Worm (Caenorhabditis elegans) whole organism, L1 larva: ENCODE measurements around the gene fbxa-2.

Experiments used
- ceh-82 ChIP-seq, 3 experiments: fragments of 150-350 bp in 1 of 3; sonication (generic microtip) in 2 of 3; optimal IDR thresholded peaks; 2 replicates each; lab custom pipeline; 2014 to 2017; ENCODE audit warnings: missing biosample characterization in 3 of 3, missing genetic modification characterization in 3 of 3
- efl-1 ChIP-seq, 4 experiments: fragments of 150-350 bp; optimal IDR thresholded peaks in 3 of 4; peaks in 1 of 4; 1 replicate in 1 of 4; 2 replicates in 3 of 4; lab custom pipeline; 2014; ENCODE audit warnings: missing biosample characterization in 2 of 4, missing genetic modification characterization in 2 of 4, missing genetic modification reagents in 2 of 4
- elt-2 ChIP-seq: sonication (generic microtip); optimal IDR thresholded peaks from 2 replicates; lab custom pipeline; 2016; ENCODE audit warnings: missing genetic modification characterization, mild to moderate bottlenecking, inconsistent platforms, missing compliant biosample characterization, missing genetic modification reagents
- fkh-4 ChIP-seq: sonication (generic microtip); optimal IDR thresholded peaks from 2 replicates; lab custom pipeline; 2016; ENCODE audit warnings: missing compliant biosample characterization, missing genetic modification characterization, borderline replicate concordance
- hlh-17 ChIP-seq: fragments of 200-800 bp; sonication (Bioruptor generic); optimal IDR thresholded peaks from 2 replicates; lab custom pipeline; 2018; ENCODE audit warnings: missing genetic modification characterization, mild to moderate bottlenecking, missing compliant biosample characterization, moderate library complexity, borderline replicate concordance
- lsy-2 ChIP-seq, 2 experiments: fragments of 150-350 bp; optimal IDR thresholded peaks; 2 replicates each; lab custom pipeline; 2014; ENCODE audit warnings: missing biosample characterization in 2 of 2, missing genetic modification characterization in 2 of 2
- nhr-11 ChIP-seq: fragments of 150-350 bp; optimal IDR thresholded peaks from 2 replicates; lab custom pipeline; 2014; ENCODE audit warnings: missing biosample characterization, missing genetic modification characterization
- nhr-12 ChIP-seq: sonication (generic microtip); optimal IDR thresholded peaks from 2 replicates; lab custom pipeline; 2017; ENCODE audit warnings: missing biosample characterization, missing genetic modification characterization
- nhr-20 ChIP-seq: sonication (generic microtip); optimal IDR thresholded peaks from 2 replicates; lab custom pipeline; 2016; ENCODE audit warnings: mild to moderate bottlenecking, missing genetic modification characterization, missing compliant biosample characterization
- nhr-237 ChIP-seq: fragments of 150-350 bp; optimal IDR thresholded peaks from 2 replicates; lab custom pipeline; 2014; ENCODE audit warnings: missing biosample characterization, missing genetic modification characterization
- pax-3 ChIP-seq: fragments of 200-800 bp; sonication (Bioruptor generic); optimal IDR thresholded peaks from 2 replicates; lab custom pipeline; 2018; ENCODE audit warnings: mild to moderate bottlenecking, missing genetic modification characterization, moderate library complexity, missing compliant biosample characterization
- pqm-1 ChIP-seq: sonication (generic microtip); optimal IDR thresholded peaks from 3 replicates; lab custom pipeline; 2017; ENCODE audit warnings: missing biosample characterization, missing genetic modification characterization
- sox-4 ChIP-seq: sonication (generic microtip); optimal IDR thresholded peaks from 2 replicates; lab custom pipeline; 2016; ENCODE audit warnings: missing genetic modification characterization, missing compliant biosample characterization
- ztf-4 ChIP-seq: fragments of 150-350 bp; optimal IDR thresholded peaks from 2 replicates; lab custom pipeline; 2014; ENCODE audit warnings: missing biosample characterization, missing genetic modification characterization

- no peak for TF ChIP-seq ztf-4 (tag; lab: Kevin White, UChicago)
- no peak for TF ChIP-seq pqm-1 (tag; lab: Kevin White, UChicago)
- no peak for TF ChIP-seq lsy-2 (tag; optimal IDR thresholded peaks at IDR 0.05; lab: Kevin White, UChicago)
- TF ChIP-seq pax-3 (tag; lab: Kevin White, UChicago) = no peak
- no peak for TF ChIP-seq hlh-17 (GFP tag; lab: Kevin White, UChicago)
- no peak for TF ChIP-seq nhr-12 (tag; lab: Kevin White, UChicago)
- TF ChIP-seq ceh-82 (tag; optimal IDR thresholded peaks at IDR 0.05; lab: Kevin White, UChicago) = no peak
- no peak for TF ChIP-seq elt-2 (tag; lab: Kevin White, UChicago)
- no peak for TF ChIP-seq sox-4 (tag; lab: Kevin White, UChicago)
- no peak for TF ChIP-seq nhr-11
- no peak for TF ChIP-seq efl-1 (optimal IDR thresholded peaks at IDR 0.05; lab: Kevin White, UChicago)
- TF ChIP-seq efl-1 (GFP tag; optimal IDR thresholded peaks at IDR 0.05 in 1 of 2; lab: Kevin White, UChicago) = no peak
- no peak for TF ChIP-seq fkh-4 (tag; lab: Kevin White, UChicago)
- TF ChIP-seq nhr-20 (tag; lab: Kevin White, UChicago) = no peak
- TF ChIP-seq nhr-237 (tag; lab: Kevin White, UChicago) = no peak
These were observed 9.8 kb downstream of the fbxa-2 start, which contains the start of gene nhr-127 for ce11 chrV:16259684-16260083.
